Fruit fly (Drosophila melanogaster) whole organism, embryonic: ENCODE measurements around the gene CG6497.

Experiments
- Blimp-1 ChIP-seq: fragments of 200-800 bp; sonication (Bioruptor generic); optimal IDR thresholded peaks from 3 replicates; lab custom pipeline; 2018; ENCODE audit warnings: missing biosample characterization, missing genetic modification characterization, mild to moderate bottlenecking, moderate library complexity, missing genetic modification reagents
- CG10565 ChIP-seq: fragments of 200-800 bp; sonication (Bioruptor generic); optimal IDR thresholded peaks from 3 replicates; lab custom pipeline; 2016; ENCODE audit warnings: missing biosample characterization, mild to moderate bottlenecking, missing genetic modification characterization
- CG10979 ChIP-seq: fragments of 200-800 bp; sonication (Bioruptor generic); optimal IDR thresholded peaks from 2 replicates; lab custom pipeline; 2018; ENCODE audit warnings: missing biosample characterization, mild to moderate bottlenecking, missing genetic modification characterization, moderate library complexity
- CG11085 ChIP-seq: fragments of 200-800 bp; sonication (Bioruptor generic); IDR thresholded peaks from 2 replicates; pipeline ENCODE4 v1.3.6; 2022; ENCODE audit warnings: missing biosample characterization, missing genetic modification characterization
- CG1529 ChIP-seq: fragments of 200-800 bp; sonication (Bioruptor generic); optimal IDR thresholded peaks from 3 replicates; lab custom pipeline; 2018; ENCODE audit warnings: missing biosample characterization, missing genetic modification characterization
- CG1603 ChIP-seq: fragments of 200-800 bp; sonication (Bioruptor generic); optimal IDR thresholded peaks from 2 replicates; lab custom pipeline; 2019; ENCODE audit warnings: missing biosample characterization, mild to moderate bottlenecking, missing genetic modification characterization, moderate library complexity
- CG16813 ChIP-seq: fragments of 200-800 bp; sonication (Bioruptor generic); IDR thresholded peaks from 3 replicates; pipeline ENCODE4 v1.3.6; 2022; ENCODE audit warnings: missing biosample characterization, missing genetic modification characterization; ENCODE audit not compliant: partially characterized antibody
- CG17612 ChIP-seq: fragments of 200-800 bp; sonication (Bioruptor generic); IDR thresholded peaks from 2 replicates; pipeline ENCODE4 v1.3.6; 2022; ENCODE audit warnings: missing biosample characterization, missing genetic modification characterization
- CG18262 ChIP-seq: fragments of 200-800 bp; optimal IDR thresholded peaks from 3 replicates; lab custom pipeline; 2019; ENCODE audit warnings: missing biosample characterization, mild to moderate bottlenecking, missing genetic modification characterization, moderate library complexity
- CG18599 ChIP-seq: fragments of 200-800 bp; sonication (Bioruptor generic); optimal IDR thresholded peaks from 3 replicates; lab custom pipeline; 2017; ENCODE audit warnings: missing biosample characterization, missing genetic modification characterization, mild to moderate bottlenecking, moderate library complexity, missing genetic modification reagents
- CG2678 ChIP-seq: fragments of 200-800 bp; sonication (Bioruptor generic); optimal IDR thresholded peaks from 3 replicates; lab custom pipeline; 2019; ENCODE audit warnings: missing biosample characterization, mild to moderate bottlenecking, missing genetic modification characterization, moderate library complexity
- CG3726 ChIP-seq: fragments of 200-800 bp; sonication (Bioruptor generic); IDR thresholded peaks from 3 replicates; pipeline ENCODE4, ENCODE4 v1.3.6; 2022; ENCODE audit warnings: missing biosample characterization, missing genetic modification characterization
- CG6254 ChIP-seq: fragments of 200-800 bp; sonication (Bioruptor generic); optimal IDR thresholded peaks from 3 replicates; lab custom pipeline; 2017; ENCODE audit warnings: mild to moderate bottlenecking, missing biosample characterization, missing genetic modification reagents, missing genetic modification characterization
- CG6654 ChIP-seq: fragments of 200-800 bp; sonication (Bioruptor generic); optimal IDR thresholded peaks from 2 replicates; lab custom pipeline; 2017; ENCODE audit warnings: missing biosample characterization, mild to moderate bottlenecking, missing genetic modification characterization
- CG7556 ChIP-seq: fragments of 200-800 bp; sonication (Bioruptor generic); optimal IDR thresholded peaks from 2 replicates; lab custom pipeline; 2017; ENCODE audit warnings: missing biosample characterization, mild to moderate bottlenecking, missing genetic modification characterization
- CG7839 ChIP-seq: fragments of 200-800 bp; sonication (Bioruptor generic); optimal IDR thresholded peaks from 3 replicates; lab custom pipeline; 2018; ENCODE audit warnings: missing biosample characterization, mild to moderate bottlenecking, missing genetic modification characterization, moderate library complexity
- CoRest ChIP-seq: fragments of 200-800 bp; sonication (Bioruptor generic); optimal IDR thresholded peaks from 3 replicates; lab custom pipeline; 2018; ENCODE audit warnings: missing biosample characterization, mild to moderate bottlenecking, missing genetic modification characterization, moderate library complexity
- Deaf1 ChIP-seq: fragments of 200-800 bp; optimal IDR thresholded peaks from 3 replicates; lab custom pipeline; 2019; ENCODE audit warnings: missing biosample characterization, mild to moderate bottlenecking, missing genetic modification characterization, moderate library complexity
- Dip2 ChIP-seq: fragments of 200-800 bp; sonication (Bioruptor generic); IDR thresholded peaks from 2 replicates; pipeline ENCODE4 v1.3.6; 2022; ENCODE audit warnings: missing biosample characterization, missing genetic modification characterization
- HLH54F ChIP-seq: fragments of 200-800 bp; sonication (Bioruptor generic); optimal IDR thresholded peaks from 3 replicates; lab custom pipeline; 2016; ENCODE audit warnings: missing biosample characterization, missing genetic modification characterization
- Hr51 ChIP-seq, 2 experiments: fragments of 200-800 bp; sonication (Bioruptor generic); optimal IDR thresholded peaks; 2 replicates in 1 of 2; 3 replicates in 1 of 2; lab custom pipeline; 2016 to 2018; ENCODE audit warnings: missing biosample characterization in 2 of 2, missing genetic modification characterization in 2 of 2, mild to moderate bottlenecking in 1 of 2, moderate library complexity in 1 of 2
- MBD-R2 ChIP-seq: fragments of 200-800 bp; sonication (Bioruptor generic); IDR thresholded peaks from 2 replicates; pipeline ENCODE4 v1.3.6; 2022; ENCODE audit warnings: missing biosample characterization, missing genetic modification characterization
- MESR4 ChIP-seq: fragments of 200-800 bp; sonication (Bioruptor generic); optimal IDR thresholded peaks from 2 replicates; lab custom pipeline; 2018; ENCODE audit warnings: missing biosample characterization, mild to moderate bottlenecking, missing genetic modification characterization, moderate library complexity
- Mes4 ChIP-seq: fragments of 200-800 bp; sonication (Bioruptor generic); optimal IDR thresholded peaks from 2 replicates; lab custom pipeline; 2016; ENCODE audit warnings: missing biosample characterization, missing genetic modification characterization
- Neu2 ChIP-seq: fragments of 200-800 bp; sonication (Bioruptor generic); optimal IDR thresholded peaks from 3 replicates; lab custom pipeline; 2016; ENCODE audit warnings: missing biosample characterization, missing genetic modification characterization, borderline replicate concordance
- Nf-YC ChIP-seq: fragments of 200-800 bp; optimal IDR thresholded peaks from 3 replicates; lab custom pipeline; 2019; ENCODE audit warnings: missing biosample characterization, mild to moderate bottlenecking, missing genetic modification characterization, moderate library complexity
- PHDP ChIP-seq: fragments of 200-800 bp; sonication (Bioruptor generic); optimal IDR thresholded peaks from 3 replicates; lab custom pipeline; 2018; ENCODE audit warnings: missing biosample characterization, mild to moderate bottlenecking, missing genetic modification characterization, moderate library complexity
- Ptx1 ChIP-seq: fragments of 200-800 bp; sonication (Bioruptor generic); IDR thresholded peaks from 2 replicates; pipeline ENCODE4 v1.3.6; 2022; ENCODE audit warnings: missing biosample characterization, missing genetic modification characterization
- Sox102F ChIP-seq: fragments of 200-800 bp; sonication (Bioruptor generic); optimal IDR thresholded peaks from 2 replicates; lab custom pipeline; 2018; ENCODE audit warnings: missing biosample characterization, mild to moderate bottlenecking, missing genetic modification characterization, moderate library complexity
- Xbp1 ChIP-seq: fragments of 200-800 bp; sonication (Bioruptor generic); optimal IDR thresholded peaks from 3 replicates; lab custom pipeline; 2016; ENCODE audit warnings: missing biosample characterization, mild to moderate bottlenecking, missing genetic modification characterization
- Xrp1 ChIP-seq: fragments of 200-800 bp; sonication (Bioruptor generic); IDR thresholded peaks from 2 replicates; pipeline ENCODE4 v1.3.6; 2022; ENCODE audit warnings: missing biosample characterization, missing genetic modification characterization
- al ChIP-seq: fragments of 200-800 bp; sonication (Bioruptor generic); IDR thresholded peaks from 2 replicates; pipeline ENCODE4 v1.3.6; 2022; ENCODE audit warnings: missing biosample characterization, missing genetic modification characterization
- chm ChIP-seq: fragments of 200-800 bp; sonication (Bioruptor generic); IDR thresholded peaks from 2 replicates; pipeline ENCODE4 v1.3.6; 2022; ENCODE audit warnings: missing biosample characterization, missing genetic modification characterization
- ci ChIP-seq: fragments of 200-800 bp; sonication (Bioruptor generic); IDR thresholded peaks from 3 replicates; pipeline ENCODE4 v1.3.6; 2022; ENCODE audit warnings: missing biosample characterization, missing genetic modification characterization
- dimm ChIP-seq: fragments of 200-800 bp; sonication (Bioruptor generic); IDR thresholded peaks from 2 replicates; pipeline ENCODE4 v1.3.6; 2022; ENCODE audit warnings: missing biosample characterization, missing genetic modification characterization
- dysf ChIP-seq: fragments of 200-800 bp; sonication (Bioruptor generic); IDR thresholded peaks from 3 replicates; pipeline ENCODE4 v1.3.6; 2022; ENCODE audit warnings: missing biosample characterization, missing genetic modification characterization
- ems ChIP-seq: fragments of 200-800 bp; sonication (Bioruptor generic); optimal IDR thresholded peaks from 3 replicates; lab custom pipeline; 2016; ENCODE audit warnings: missing biosample characterization, missing genetic modification characterization
- fd64A ChIP-seq: fragments of 200-800 bp; sonication (Bioruptor generic); optimal IDR thresholded peaks from 3 replicates; lab custom pipeline; 2018; ENCODE audit warnings: missing biosample characterization, mild to moderate bottlenecking, missing genetic modification characterization
- lilli ChIP-seq: fragments of 200-800 bp; sonication (Bioruptor generic); optimal IDR thresholded peaks from 3 replicates; lab custom pipeline; 2016; ENCODE audit warnings: missing biosample characterization, missing genetic modification characterization
- nerfin-1 ChIP-seq: fragments of 200-800 bp; sonication (Bioruptor generic); optimal IDR thresholded peaks from 3 replicates; lab custom pipeline; 2019; ENCODE audit warnings: missing biosample characterization, mild to moderate bottlenecking, missing genetic modification characterization, moderate library complexity
- nmo ChIP-seq: fragments of 200-800 bp; sonication (Bioruptor generic); optimal IDR thresholded peaks from 2 replicates; lab custom pipeline; 2018; ENCODE audit warnings: missing biosample characterization, mild to moderate bottlenecking, missing genetic modification characterization, moderate library complexity
- prd ChIP-seq, 3 experiments: fragments of >200 bp in 2 of 3; fragments of 200-800 bp in 1 of 3; sonication (Bioruptor generic) in 1 of 3; optimal IDR thresholded peaks in 2 of 3; IDR thresholded peaks in 1 of 3; 2 replicates in 2 of 3; 3 replicates in 1 of 3; pipeline versions ENCODE4 v1.3.6 to Lab custom; 2017 to 2022; ENCODE audit warnings: missing biosample characterization in 1 of 3, missing genetic modification characterization in 1 of 3
- row ChIP-seq: fragments of 200-800 bp; sonication (Bioruptor generic); IDR thresholded peaks from 3 replicates; pipeline ENCODE4 v1.3.6; 2022; ENCODE audit warnings: missing biosample characterization, missing genetic modification characterization
- slbo ChIP-seq: fragments of 200-800 bp; sonication (Bioruptor generic); IDR thresholded peaks from 2 replicates; pipeline ENCODE4 v1.3.6; 2022; ENCODE audit warnings: missing biosample characterization, missing genetic modification characterization
- sob ChIP-seq: fragments of 200-800 bp; sonication (Bioruptor generic); IDR thresholded peaks from 2 replicates; pipeline ENCODE4 v1.3.6; 2022; ENCODE audit warnings: missing biosample characterization, missing genetic modification characterization
- ttk ChIP-seq: fragments of 200-800 bp; sonication (Bioruptor generic); IDR thresholded peaks from 2 replicates; pipeline ENCODE4 v2.1.2; 2022; ENCODE audit warnings: missing biosample characterization, missing genetic modification characterization
- unpg ChIP-seq: fragments of 200-800 bp; sonication (Bioruptor generic); optimal IDR thresholded peaks from 3 replicates; lab custom pipeline; 2018; ENCODE audit warnings: missing biosample characterization, mild to moderate bottlenecking, missing genetic modification characterization, moderate library complexity
- wek ChIP-seq: fragments of 200-800 bp; sonication (Bioruptor generic); optimal IDR thresholded peaks from 3 replicates; lab custom pipeline; 2018; ENCODE audit warnings: missing biosample characterization, mild to moderate bottlenecking, missing genetic modification characterization, moderate library complexity

The CG6497 gene

dm6 chr3L:17219299-17219698, 34.4 kb downstream of the CG6497 start (continued):
- TF ChIP-seq ttk (GFP tag; lab: Robert Waterston, UW) (no peak), CG16813 (no peak), CG2678 (tag; lab: Kevin White, UChicago) (peak; percentile 22), PHDP (tag; lab: Kevin White, UChicago) (no peak), chm (GFP tag; lab: Robert Waterston, UW) (no peak), CG1529 (no peak), Mes4 (no peak), Blimp-1 (no peak), ems (GFP tag; lab: Kevin White, UChicago) (no peak)

- TF ChIP-seq nerfin-1 (tag; lab: Kevin White, UChicago), result peak; percentile 21
- TF ChIP-seq Sox102F, result peak; percentile 2
- TF ChIP-seq sob (GFP tag; lab: Robert Waterston, UW), result no peak
- 0 out of 3 replicates have a peak, but pooled peaks have one; percentile 10 for TF ChIP-seq dysf (GFP tag; lab: Robert Waterston, UW)
- no peak for TF ChIP-seq Nf-YC (tag; lab: Kevin White, UChicago)
- TF ChIP-seq CG2678 (tag; lab: Kevin White, UChicago), result peak; percentile 46
- peak; percentile 20 for TF ChIP-seq CG7839 (tag; lab: Kevin White, UChicago)
- TF ChIP-seq HLH54F (GFP tag; lab: Kevin White, UChicago), result no peak
- peak; percentile 47; the same call in 1 of the 2 replicates for TF ChIP-seq Xrp1 (GFP tag; lab: Robert Waterston, UW)
- TF ChIP-seq CG10565, result no peak
- TF ChIP-seq unpg, result peak; percentile 26
- peak; percentile 0 for TF ChIP-seq Xbp1 (GFP tag; lab: Kevin White, UChicago)
- TF ChIP-seq CG17612 (GFP tag; lab: Robert Waterston, UW), result no peak
- TF ChIP-seq CG6654 (GFP tag; lab: Kevin White, UChicago), result no peak
- TF ChIP-seq Ptx1 (GFP tag; lab: Robert Waterston, UW), result 0 out of 2 replicates have a peak, but pooled peaks have one; percentile 5
- TF ChIP-seq fd64A, result no peak
- TF ChIP-seq CG6254 (GFP tag; lab: Kevin White, UChicago), result no peak
- no peak for TF ChIP-seq al (GFP tag; lab: Robert Waterston, UW)
- TF ChIP-seq Hr51 (GFP tag; optimal IDR thresholded peaks at IDR 0.05; lab: Kevin White, UChicago), result peak in 1 of 2 experiments; percentile 31
- TF ChIP-seq CoRest (tag; lab: Kevin White, UChicago), result peak; percentile 15
- TF ChIP-seq CG10979, result peak; percentile 43
- TF ChIP-seq Neu2 (GFP tag; lab: Kevin White, UChicago), result no peak
- TF ChIP-seq PHDP (tag; lab: Kevin White, UChicago), result no peak
- no peak for TF ChIP-seq wek
- TF ChIP-seq MBD-R2 (GFP tag; lab: Robert Waterston, UW), result no peak
- TF ChIP-seq dimm (GFP tag; lab: Robert Waterston, UW), result no peak
- TF ChIP-seq lilli (GFP tag; lab: Kevin White, UChicago), result no peak
- peak; percentile 4 for TF ChIP-seq CG1603 (tag; lab: Kevin White, UChicago)
- TF ChIP-seq MESR4 (GFP tag; lab: Kevin White, UChicago), result no peak
- 0 out of 3 replicates have a peak, but pooled peaks have one; percentile 36 for TF ChIP-seq ci (GFP tag; lab: Robert Waterston, UW)
- TF ChIP-seq Dip2 (GFP tag; lab: Robert Waterston, UW), result no peak
- TF ChIP-seq prd (optimal IDR thresholded peaks at IDR 0.05; lab: Kevin White, UChicago), result no peak
- TF ChIP-seq prd (GFP tag; IDR thresholded peaks at IDR 0.05; lab: Robert Waterston, UW), result peak; percentile 31; the same call in 1 of the 3 replicates
- TF ChIP-seq CG18599 (GFP tag; lab: Kevin White, UChicago), result peak; percentile 25
- TF ChIP-seq CG3726, result no peak
- peak; percentile 37; the same call in 2 of the 3 replicates for TF ChIP-seq row
- peak; percentile 7 for TF ChIP-seq CG18262 (tag; lab: Kevin White, UChicago)
- peak; percentile 27 for TF ChIP-seq nmo (GFP tag; lab: Kevin White, UChicago)
- TF ChIP-seq slbo, result no peak
- no peak for TF ChIP-seq Deaf1 (tag; lab: Kevin White, UChicago)
- TF ChIP-seq CG11085 (GFP tag; lab: Robert Waterston, UW), result no peak
- TF ChIP-seq CG7556 (GFP tag; lab: Kevin White, UChicago), result peak; percentile 14
Observed at dm6 chr3L:17216263-17216662, 37.5 kb downstream of the CG6497 start.
